Worm (Caenorhabditis elegans) whole organism, L4 larva: ENCODE measurements around the gene ZK971.1.
A peak's percentile ranks its signal among the peaks of the same experiment; 100 is the strongest.

Experiments used
- D1046.2 ChIP-seq: fragments of 200-800 bp; sonication (Bioruptor generic); IDR thresholded peaks from 2 replicates; pipeline ENCODE4 v1.3.6; 2022; ENCODE audit warnings: missing genetic modification characterization, missing compliant biosample characterization
- Y75B8A.6 ChIP-seq: fragments of 200-800 bp; sonication (Bioruptor generic); IDR thresholded peaks from 2 replicates; pipeline ENCODE4 v1.3.6; 2022; ENCODE audit warnings: missing genetic modification reagents, missing genetic modification characterization, missing compliant biosample characterization
- ZK337.2 ChIP-seq: fragments of 200-800 bp; sonication (Bioruptor generic); IDR thresholded peaks from 2 replicates; pipeline ENCODE4 v1.3.6; 2022; ENCODE audit warnings: missing genetic modification reagents, missing genetic modification characterization, missing compliant biosample characterization
- aly-2 ChIP-seq: sonication (generic microtip); optimal IDR thresholded peaks from 2 replicates; lab custom pipeline; 2018; ENCODE audit warnings: missing biosample characterization, missing genetic modification characterization
- arid-1 ChIP-seq: fragments of 200-800 bp; sonication (Bioruptor generic); conservative IDR thresholded peaks from 2 replicates; pipeline ENCODE4 v1.3.6; 2022; ENCODE audit warnings: missing genetic modification reagents, missing genetic modification characterization, missing compliant biosample characterization
- ceh-62 ChIP-seq: sonication (generic microtip); optimal IDR thresholded peaks from 2 replicates; lab custom pipeline; 2017; ENCODE audit warnings: missing biosample characterization, missing genetic modification characterization
- daf-19 ChIP-seq: fragments of 200-800 bp; sonication (Bioruptor generic); conservative IDR thresholded peaks from 2 replicates; pipeline ENCODE4 v1.3.6; 2022; ENCODE audit warnings: missing genetic modification characterization, missing compliant biosample characterization
- dmd-6 ChIP-seq: fragments of 200-800 bp; sonication (Bioruptor generic); IDR thresholded peaks from 2 replicates; pipeline ENCODE4 v1.3.6; 2022; ENCODE audit warnings: missing genetic modification reagents, missing genetic modification characterization, missing compliant biosample characterization
- dmd-8 ChIP-seq: fragments of 200-800 bp; sonication (Bioruptor generic); IDR thresholded peaks from 2 replicates; pipeline ENCODE4 v1.3.6; 2022; ENCODE audit warnings: missing genetic modification characterization, missing compliant biosample characterization
- dmd-9 ChIP-seq: fragments of 200-800 bp; sonication (Bioruptor generic); IDR thresholded peaks from 2 replicates; pipeline ENCODE4 v1.3.6; 2022; ENCODE audit warnings: missing genetic modification reagents, missing genetic modification characterization, missing compliant biosample characterization
- duxl-1 ChIP-seq: sonication (generic microtip); optimal IDR thresholded peaks from 2 replicates; lab custom pipeline; 2016; ENCODE audit warnings: mild to moderate bottlenecking, missing genetic modification characterization, moderate library complexity, missing compliant biosample characterization; ENCODE audit not compliant: poor library complexity
- egl-27 ChIP-seq: sonication (generic microtip); optimal IDR thresholded peaks from 3 replicates; lab custom pipeline; 2017; ENCODE audit warnings: missing biosample characterization, missing genetic modification reagents, missing genetic modification characterization
- egl-43 ChIP-seq: fragments of 200-800 bp; sonication (Bioruptor generic); IDR thresholded peaks from 2 replicates; pipeline ENCODE4 v1.3.6; 2022; ENCODE audit warnings: missing genetic modification reagents, missing genetic modification characterization, missing compliant biosample characterization
- fkh-10 ChIP-seq: fragments of 150-350 bp; optimal IDR thresholded peaks from 2 replicates; lab custom pipeline; 2014; ENCODE audit warnings: missing biosample characterization, missing genetic modification reagents, missing genetic modification characterization
- gei-8 ChIP-seq: fragments of 200-800 bp; sonication (Bioruptor generic); optimal IDR thresholded peaks from 2 replicates; lab custom pipeline; 2018; ENCODE audit warnings: mild to moderate bottlenecking, missing genetic modification characterization, missing compliant biosample characterization
- hlh-11 ChIP-seq: fragments of 200-800 bp; sonication (Bioruptor generic); optimal IDR thresholded peaks from 2 replicates; lab custom pipeline; 2018; ENCODE audit warnings: mild to moderate bottlenecking, missing genetic modification characterization, missing compliant biosample characterization
- hmg-1.1 ChIP-seq: fragments of 200-800 bp; sonication (Bioruptor generic); IDR thresholded peaks from 2 replicates; pipeline ENCODE4 v1.3.6; 2022; ENCODE audit warnings: missing genetic modification reagents, missing genetic modification characterization, missing compliant biosample characterization
- jun-1 ChIP-seq: fragments of 150-350 bp; optimal IDR thresholded peaks from 2 replicates; lab custom pipeline; 2014; ENCODE audit warnings: missing biosample characterization, missing genetic modification reagents, missing genetic modification characterization
- lin-15B ChIP-seq: fragments of 150-350 bp; sonication (generic microtip); optimal IDR thresholded peaks from 3 replicates; lab custom pipeline; 2014; ENCODE audit warnings: missing biosample characterization, missing genetic modification characterization
- lin-38 ChIP-seq: fragments of 200-800 bp; sonication (Bioruptor generic); IDR thresholded peaks from 2 replicates; pipeline ENCODE4 v1.3.6; 2022; ENCODE audit warnings: missing genetic modification reagents, missing genetic modification characterization, missing compliant biosample characterization
- lir-3 ChIP-seq: sonication (generic microtip); optimal IDR thresholded peaks from 2 replicates; lab custom pipeline; 2016; ENCODE audit warnings: mild to moderate bottlenecking, missing genetic modification characterization, missing compliant biosample characterization
- lsy-2 ChIP-seq, 2 experiments: fragments of 150-350 bp in 1 of 2; sonication (generic microtip) in 1 of 2; optimal IDR thresholded peaks; 2 replicates each; lab custom pipeline; 2014 to 2017; ENCODE audit warnings: missing biosample characterization in 2 of 2, missing genetic modification characterization in 2 of 2
- madf-5 ChIP-seq, 2 experiments: fragments of 200-800 bp; sonication (Bioruptor generic); IDR thresholded peaks; 2 replicates each; pipeline ENCODE4 v1.3.6; 2022; ENCODE audit warnings: missing compliant biosample characterization in 2 of 2, missing genetic modification characterization in 2 of 2
- madf-9 ChIP-seq: fragments of 200-800 bp; sonication (Bioruptor generic); conservative IDR thresholded peaks from 2 replicates; pipeline ENCODE4 v1.3.6; 2022; ENCODE audit warnings: missing genetic modification reagents, missing genetic modification characterization, missing compliant biosample characterization
- mdl-1 ChIP-seq, 2 experiments: fragments of 150-350 bp in 1 of 2; sonication (generic microtip) in 1 of 2; optimal IDR thresholded peaks; 2 replicates each; lab custom pipeline; 2014 to 2017; ENCODE audit warnings: missing biosample characterization in 2 of 2, missing genetic modification characterization in 2 of 2
- mes-2 ChIP-seq: sonication (generic microtip); optimal IDR thresholded peaks from 2 replicates; lab custom pipeline; 2016; ENCODE audit warnings: missing genotype, mild to moderate bottlenecking, missing genetic modification characterization, missing compliant biosample characterization; ENCODE audit not compliant: poor library complexity, severe bottlenecking
- nhr-42 ChIP-seq: fragments of 200-800 bp; sonication (Bioruptor generic); IDR thresholded peaks from 2 replicates; pipeline ENCODE4 v1.3.6; 2022; ENCODE audit warnings: missing genetic modification characterization, missing compliant biosample characterization
- nhr-48 ChIP-seq: sonication (generic microtip); optimal IDR thresholded peaks from 2 replicates; lab custom pipeline; 2016; ENCODE audit warnings: mild to moderate bottlenecking, missing genetic modification characterization, missing compliant biosample characterization
- php-3 ChIP-seq: fragments of 200-800 bp; sonication (Bioruptor generic); IDR thresholded peaks from 2 replicates; pipeline ENCODE4 v1.3.6; 2022; ENCODE audit warnings: missing genetic modification reagents, missing genetic modification characterization, missing compliant biosample characterization
- rbr-2 ChIP-seq: sonication (generic microtip); optimal IDR thresholded peaks from 2 replicates; lab custom pipeline; 2016; ENCODE audit warnings: missing genotype, missing genetic modification characterization, missing compliant biosample characterization
- sdz-12 ChIP-seq: fragments of 200-800 bp; sonication (Bioruptor generic); optimal IDR thresholded peaks from 2 replicates; lab custom pipeline; 2018; ENCODE audit warnings: mild to moderate bottlenecking, missing genetic modification characterization, missing compliant biosample characterization
- set-16 ChIP-seq: fragments of 200-800 bp; sonication (Bioruptor generic); IDR thresholded peaks from 2 replicates; pipeline ENCODE4 v1.3.6; 2022; ENCODE audit warnings: missing genetic modification reagents, missing genetic modification characterization, missing compliant biosample characterization
- spr-1 ChIP-seq: sonication (generic microtip); optimal IDR thresholded peaks from 2 replicates; lab custom pipeline; 2016; ENCODE audit warnings: mild to moderate bottlenecking, missing genetic modification characterization, missing compliant biosample characterization
- tra-1 ChIP-seq: fragments of 200-800 bp; sonication (Bioruptor generic); IDR thresholded peaks from 2 replicates; pipeline ENCODE4 v1.3.6; 2022; ENCODE audit warnings: missing genetic modification reagents, missing genetic modification characterization, missing compliant biosample characterization
- unc-130 ChIP-seq: sonication (generic microtip); optimal IDR thresholded peaks from 2 replicates; lab custom pipeline; 2016; ENCODE audit warnings: missing genetic modification reagents, missing genetic modification characterization, missing compliant biosample characterization
- unc-62 ChIP-seq, 3 experiments: fragments of 150-350 bp in 1 of 3; sonication (generic microtip); optimal IDR thresholded peaks in 2 of 3; peaks in 1 of 3; 1 replicate in 1 of 3; 2 replicates in 2 of 3; lab custom pipeline; 2014 to 2017; ENCODE audit warnings: missing biosample characterization in 3 of 3, missing genetic modification characterization in 3 of 3, missing genetic modification reagents in 3 of 3, missing genotype in 1 of 3
- vab-7 ChIP-seq: fragments of 200-800 bp; sonication (Bioruptor generic); IDR thresholded peaks from 2 replicates; pipeline ENCODE4 v1.3.6; 2022; ENCODE audit warnings: missing genetic modification reagents, missing genetic modification characterization, missing compliant biosample characterization
- zag-1 ChIP-seq: fragments of 150-350 bp; optimal IDR thresholded peaks from 2 replicates; lab custom pipeline; 2014; ENCODE audit warnings: missing biosample characterization, missing genetic modification characterization
- zip-2 ChIP-seq: fragments of 150-350 bp; optimal IDR thresholded peaks from 2 replicates; lab custom pipeline; 2014; ENCODE audit warnings: missing biosample characterization, missing genetic modification characterization
- ztf-7 ChIP-seq: fragments of 150-350 bp; optimal IDR thresholded peaks from 2 replicates; lab custom pipeline; 2014; ENCODE audit warnings: missing biosample characterization, missing genetic modification characterization

The ZK971.1 gene

ce11 chrII:10248355-10249041 lies 31.0 kb downstream of the ZK971.1 start, which contains the start of gene atad-3 (continued):
- peak in 1 of 2 experiments; percentile 48 for TF ChIP-seq mdl-1 (tag; optimal IDR thresholded peaks at IDR 0.05; lab: Kevin White, UChicago)
- peak; percentile 79 for TF ChIP-seq hlh-11
- TF ChIP-seq tra-1 (GFP tag; lab: Robert Waterston, UW) = peak; percentile 97
- TF ChIP-seq daf-19 (GFP tag; lab: Robert Waterston, UW) = peak; percentile 81; the same call in 1 of the 2 replicates
- TF ChIP-seq D1046.2 (GFP tag; lab: Robert Waterston, UW) = peak; percentile 97
- TF ChIP-seq unc-62 (GFP tag; optimal IDR thresholded peaks at IDR 0.05 in 1 of 2; lab: Kevin White, UChicago) = no peak
- TF ChIP-seq unc-62 (tag; optimal IDR thresholded peaks at IDR 0.05; lab: Kevin White, UChicago) = no peak
- peak; percentile 58 for TF ChIP-seq set-16 (GFP tag; lab: Robert Waterston, UW)
- no peak for TF ChIP-seq egl-27
- peak; percentile 79 to 91 for TF ChIP-seq lsy-2 (tag; optimal IDR thresholded peaks at IDR 0.05; lab: Kevin White, UChicago)
- peak; percentile 46 for TF ChIP-seq jun-1
- TF ChIP-seq zag-1 = no peak
- TF ChIP-seq Y75B8A.6 = peak; percentile 96
- peak; percentile 97 for TF ChIP-seq dmd-9 (GFP tag; lab: Robert Waterston, UW)
- TF ChIP-seq rbr-2 (tag; lab: Kevin White, UChicago) = peak; percentile 87

- TF ChIP-seq D1046.2 (GFP tag; lab: Robert Waterston, UW) (peak; percentile 66; the same call in 1 of the 2 replicates), hmg-1.1 (GFP tag; lab: Robert Waterston, UW) (0 out of 2 replicates have a peak, but pooled peaks have one; percentile 33), ZK337.2 (GFP tag; lab: Robert Waterston, UW) (0 out of 2 replicates have a peak, but pooled peaks have one; percentile 9), madf-9 (GFP tag; lab: Robert Waterston, UW) (0 out of 2 replicates have a peak, but pooled peaks have one; percentile 43), nhr-42 (GFP tag; lab: Robert Waterston, UW) (peak; percentile 12; the same call in 1 of the 2 replicates), mes-2 (peak; percentile 72), egl-43 (peak; percentile 37; the same call in 1 of the 2 replicates), dmd-6 (0 out of 2 replicates have a peak, but pooled peaks have one; percentile 26)
Measured at ce11 chrII:10247594-10248283, 31.7 kb downstream of the ZK971.1 start, which contains the start of gene nrde-2. Gene nrde-2, minus strand, starts transcription at chrII:10247638.

DNA sequence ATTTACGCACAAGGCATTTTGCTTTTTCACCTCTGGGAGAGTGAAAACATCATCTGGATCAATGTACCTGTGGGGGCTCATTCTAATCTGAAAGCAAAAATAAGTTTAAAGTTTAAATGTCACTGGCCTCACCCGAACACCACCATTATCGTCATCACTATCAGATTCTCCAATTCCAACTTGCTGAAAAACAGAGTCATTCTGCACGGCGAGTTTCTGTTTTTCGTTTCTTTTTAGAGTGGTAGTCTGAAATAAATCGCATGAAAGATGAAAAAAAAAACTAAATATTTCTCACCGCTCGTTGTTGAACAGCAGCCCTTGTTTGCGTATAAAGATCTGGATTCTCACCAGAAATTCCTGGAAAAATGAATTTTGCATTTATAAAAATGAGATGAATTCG lies 32.3 kb downstream of the ZK971.1 start:
- TF ChIP-seq lir-3 (tag; lab: Kevin White, UChicago) (no peak), madf-5 (GFP tag; IDR thresholded peaks at IDR 0.05; lab: Robert Waterston, UW) (0 out of 4 replicates have a peak, but pooled peaks of 1 of the 2 experiments have one; percentile 47), lin-38 (0 out of 2 replicates have a peak, but pooled peaks have one; percentile 4), daf-19 (GFP tag; lab: Robert Waterston, UW) (0 out of 2 replicates have a peak, but pooled peaks have one; percentile 65)

DNA sequence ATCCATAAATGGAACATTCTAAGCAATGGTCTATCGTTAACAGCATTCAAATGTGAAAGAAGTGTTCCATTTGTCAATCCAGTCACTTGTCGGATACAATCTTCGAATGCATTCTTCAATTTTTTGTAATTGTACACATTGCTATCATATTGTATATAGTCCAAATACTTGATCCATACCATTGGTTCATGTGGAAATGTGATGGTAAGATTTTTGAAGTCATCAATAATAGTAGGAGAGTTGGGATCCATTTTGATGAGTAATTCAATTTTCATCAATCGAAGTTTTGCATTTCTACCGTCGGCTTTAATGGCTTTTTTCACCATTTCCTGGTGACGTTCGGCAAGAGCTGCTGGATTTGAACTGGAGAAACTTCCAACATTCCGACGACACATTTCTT lies 33.8 kb downstream of the ZK971.1 start:
- no peak for TF ChIP-seq sdz-12 (GFP tag; lab: Kevin White, UChicago)
- TF ChIP-seq unc-62 (GFP tag; optimal IDR thresholded peaks at IDR 0.05 in 1 of 2; lab: Kevin White, UChicago) = peak in 1 of 2 experiments; percentile 92
- no peak for TF ChIP-seq unc-62 (tag; optimal IDR thresholded peaks at IDR 0.05; lab: Kevin White, UChicago)
- TF ChIP-seq gei-8 (GFP tag; lab: Kevin White, UChicago) = no peak

ce11 chrII:10242294-10242693 lies 37.2 kb downstream of the ZK971.1 start, which contains the start of gene mrps-14:
Gene mrps-14, minus strand, starts transcription at chrII:10242490.
- TF ChIP-seq nhr-42 (GFP tag; lab: Robert Waterston, UW) (no peak), vab-7 (GFP tag; lab: Robert Waterston, UW) (0 out of 2 replicates have a peak, but pooled peaks have one; percentile 31), ztf-7 (tag; lab: Kevin White, UChicago) (no peak), ceh-62 (no peak), rbr-2 (tag; lab: Kevin White, UChicago) (no peak), nhr-48 (tag; lab: Kevin White, UChicago) (no peak), arid-1 (0 out of 2 replicates have a peak, but pooled peaks have one; percentile 14), unc-130 (GFP tag; lab: Kevin White, UChicago) (no peak), tra-1 (GFP tag; lab: Robert Waterston, UW) (no peak), php-3 (GFP tag; lab: Robert Waterston, UW) (no peak), lin-15B (tag; lab: Kevin White, UChicago) (no peak), aly-2 (no peak), duxl-1 (tag; lab: Kevin White, UChicago) (no peak), fkh-10 (GFP tag; lab: Kevin White, UChicago) (no peak), zip-2 (no peak), dmd-8 (GFP tag; lab: Robert Waterston, UW) (no peak), spr-1 (no peak)
